Fruit fly (Drosophila melanogaster) whole organism, adult: ENCODE results near the gene CG5021.

Source experiments
- CG11617 ChIP-seq: fragments of 200-800 bp; sonication (Bioruptor generic); optimal IDR thresholded peaks from 2 replicates; lab custom pipeline; 2017; ENCODE audit warnings: mild to moderate bottlenecking, missing biosample characterization, missing genetic modification reagents, missing genetic modification characterization
- CG12768 ChIP-seq: fragments of 200-800 bp; sonication (Bioruptor generic); optimal IDR thresholded peaks from 2 replicates; lab custom pipeline; 2017; ENCODE audit warnings: missing biosample characterization, missing genetic modification characterization, mild to moderate bottlenecking, moderate library complexity, missing genetic modification reagents
- CG14711 ChIP-seq: fragments of 200-800 bp; sonication (Bioruptor generic); optimal IDR thresholded peaks from 2 replicates; lab custom pipeline; 2018; ENCODE audit warnings: missing biosample characterization, mild to moderate bottlenecking, missing genetic modification characterization, moderate library complexity
- CG1620 ChIP-seq: fragments of 200-800 bp; sonication (Bioruptor generic); optimal IDR thresholded peaks from 2 replicates; lab custom pipeline; 2016; ENCODE audit warnings: missing biosample characterization, missing genetic modification characterization
- CG33017 ChIP-seq: fragments of 200-800 bp; sonication (Bioruptor generic); optimal IDR thresholded peaks from 2 replicates; lab custom pipeline; 2018; ENCODE audit warnings: missing biosample characterization, mild to moderate bottlenecking, missing genetic modification characterization, moderate library complexity
- CG5204 ChIP-seq: fragments of 200-800 bp; sonication (Bioruptor generic); optimal IDR thresholded peaks from 2 replicates; lab custom pipeline; 2016; ENCODE audit warnings: missing biosample characterization, missing genetic modification characterization
- CG7045 ChIP-seq: fragments of 200-800 bp; sonication (Bioruptor generic); optimal IDR thresholded peaks from 2 replicates; lab custom pipeline; 2017; ENCODE audit warnings: missing biosample characterization, mild to moderate bottlenecking, missing genetic modification characterization
- CG7101 ChIP-seq: fragments of 200-800 bp; sonication (Bioruptor generic); optimal IDR thresholded peaks from 2 replicates; lab custom pipeline; 2018; ENCODE audit warnings: missing biosample characterization, mild to moderate bottlenecking, missing genetic modification characterization, moderate library complexity
- Clk ChIP-seq: fragments of 200-800 bp; sonication (Bioruptor generic); optimal IDR thresholded peaks from 2 replicates; lab custom pipeline; 2017; ENCODE audit warnings: missing biosample characterization, missing genetic modification characterization
- Crg-1 ChIP-seq: fragments of 200-800 bp; sonication (Bioruptor generic); optimal IDR thresholded peaks from 2 replicates; lab custom pipeline; 2016; ENCODE audit warnings: missing biosample characterization, missing genetic modification characterization
- Hr96 ChIP-seq: fragments of 200-800 bp; sonication (Bioruptor generic); optimal IDR thresholded peaks from 2 replicates; lab custom pipeline; 2016; ENCODE audit warnings: missing biosample characterization, missing genetic modification characterization
- Mnt ChIP-seq: fragments of 200-800 bp; sonication (Bioruptor generic); optimal IDR thresholded peaks from 2 replicates; lab custom pipeline; 2016; ENCODE audit warnings: missing biosample characterization, mild to moderate bottlenecking, missing genetic modification characterization
- bab1 ChIP-seq: fragments of 200-800 bp; sonication (Bioruptor generic); optimal IDR thresholded peaks from 3 replicates; lab custom pipeline; 2019; ENCODE audit warnings: missing biosample characterization, mild to moderate bottlenecking, missing genetic modification characterization, moderate library complexity
- cic ChIP-seq: fragments of 200-800 bp; sonication (Bioruptor generic); optimal IDR thresholded peaks from 2 replicates; lab custom pipeline; 2017; ENCODE audit warnings: missing biosample characterization, mild to moderate bottlenecking, missing genetic modification characterization, moderate library complexity
- cnc ChIP-seq, 2 experiments: fragments of >200 bp; optimal IDR thresholded peaks; 2 replicates each; lab custom pipeline; 2017
- kay ChIP-seq: fragments of 200-800 bp; sonication (Bioruptor generic); peaks from one replicate; lab custom pipeline; 2016; ENCODE audit warnings: missing biosample characterization, missing genetic modification characterization, borderline replicate concordance
- ovo ChIP-seq: fragments of 200-800 bp; sonication (Bioruptor generic); optimal IDR thresholded peaks from 2 replicates; lab custom pipeline; 2016; ENCODE audit warnings: missing biosample characterization, missing genetic modification characterization
- pad ChIP-seq: fragments of 200-800 bp; sonication (Bioruptor generic); optimal IDR thresholded peaks from 3 replicates; lab custom pipeline; 2017; ENCODE audit warnings: missing biosample characterization, missing genetic modification characterization, mild to moderate bottlenecking, moderate library complexity, missing genetic modification reagents
- tj ChIP-seq: fragments of 200-800 bp; sonication (Bioruptor generic); optimal IDR thresholded peaks from 3 replicates; lab custom pipeline; 2017; ENCODE audit warnings: missing biosample characterization, mild to moderate bottlenecking, missing genetic modification characterization, moderate library complexity

CG5021 gene

dm6 chr3L:9011485-9012389, 45.1 kb downstream of the CG5021 start:
- TF ChIP-seq cnc (optimal IDR thresholded peaks at IDR 0.05; lab: Kevin White, UChicago) (no peak), CG5204 (GFP tag; lab: Kevin White, UChicago) (no peak)

DNA sequence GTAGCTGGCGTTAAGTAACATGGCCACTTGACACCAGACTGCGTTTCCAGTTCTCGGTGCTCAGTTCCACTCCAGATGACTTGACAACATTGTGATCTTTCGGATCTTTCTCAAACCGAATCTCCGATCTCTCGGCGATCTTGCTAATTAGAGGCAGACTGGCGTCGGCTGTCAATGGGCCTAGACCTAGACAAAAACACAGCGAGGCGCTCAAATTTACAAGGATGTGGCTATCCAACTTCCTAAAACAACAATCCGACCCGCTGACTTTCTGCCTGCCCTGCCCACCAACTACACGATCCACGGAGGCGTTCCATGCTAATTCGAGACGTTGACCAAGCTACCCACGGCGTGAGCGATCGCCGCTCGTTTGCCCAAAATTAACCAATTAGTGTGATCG, 47.1 kb downstream of the CG5021 start:
- TF ChIP-seq CG7045 (GFP tag; lab: Kevin White, UChicago) (no peak), CG12768 (GFP tag; lab: Kevin White, UChicago) (no peak), ovo (no peak), kay (GFP tag; lab: Kevin White, UChicago) (no peak), CG7101 (tag; lab: Kevin White, UChicago) (no peak), tj (no peak), Clk (no peak), CG1620 (GFP tag; lab: Kevin White, UChicago) (no peak), CG11617 (GFP tag; lab: Kevin White, UChicago) (no peak), pad (GFP tag; lab: Kevin White, UChicago) (no peak), CG5204 (GFP tag; lab: Kevin White, UChicago) (no peak), cnc (optimal IDR thresholded peaks at IDR 0.05; lab: Kevin White, UChicago) (no peak), cic (GFP tag; lab: Kevin White, UChicago) (no peak), bab1 (GFP tag; lab: Kevin White, UChicago) (no peak), Hr96 (GFP tag; lab: Kevin White, UChicago) (no peak)

- TF ChIP-seq kay (GFP tag; lab: Kevin White, UChicago) (no peak), Hr96 (GFP tag; lab: Kevin White, UChicago) (no peak), CG7045 (GFP tag; lab: Kevin White, UChicago) (no peak), CG33017 (tag; lab: Kevin White, UChicago) (no peak), cnc (optimal IDR thresholded peaks at IDR 0.05; lab: Kevin White, UChicago) (no peak), CG14711 (tag; lab: Kevin White, UChicago) (no peak), Mnt (GFP tag; lab: Kevin White, UChicago) (no peak), Crg-1 (no peak), tj (no peak), CG5204 (GFP tag; lab: Kevin White, UChicago) (no peak), ovo (no peak), Clk (no peak), CG12768 (GFP tag; lab: Kevin White, UChicago) (no peak), bab1 (GFP tag; lab: Kevin White, UChicago) (no peak)
These were observed 50.8 kb downstream of the CG5021 start for dm6 chr3L:9017414-9017813.
